Fruit fly (Drosophila melanogaster): ENCODE results near the gene CG31036.

DNA sequence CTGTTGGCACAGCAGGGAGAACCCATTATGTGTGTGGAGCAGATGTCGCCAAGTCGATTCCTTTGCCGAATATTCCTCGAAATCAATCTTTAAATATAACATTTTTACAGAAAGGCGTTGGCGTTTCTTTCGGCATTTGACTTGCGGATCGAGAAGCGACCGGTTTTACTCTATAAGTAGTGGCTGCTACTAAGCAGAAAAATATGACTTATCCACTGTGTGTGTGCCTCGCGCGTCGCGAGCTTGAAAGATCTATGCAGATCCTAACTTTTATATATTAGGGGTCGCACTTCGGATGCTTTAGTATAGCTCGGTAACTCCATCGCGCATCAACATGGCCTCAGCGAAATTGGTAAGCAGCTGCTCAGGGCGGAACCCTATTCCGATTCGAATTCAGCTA is 2.7 kb upstream of the CG31036 start, which contains the start of gene CG15515:
- TF ChIP-seq usp (GFP tag; optimal IDR thresholded peaks at IDR 0.05) (no peak), sens (GFP tag) (no peak), CG17385 (GFP tag; optimal IDR thresholded peaks at IDR 0.05) (no peak), CG16813 (GFP tag; IDR thresholded peaks at IDR 0.05; ENCODE audit: partially characterized antibody) (no peak), CG13123 (GFP tag; optimal IDR thresholded peaks at IDR 0.05) (no peak), HmgZ (tag; optimal IDR thresholded peaks at IDR 0.05) (no peak)
